Worm (Caenorhabditis elegans): ENCODE data around the gene ZC262.13.

Gene ZC262.13

ce11 chrIII:8286003-8286402 lies 40.0 kb upstream of the ZC262.13 start:
- TF ChIP-seq ceh-82 (tag; optimal IDR thresholded peaks at IDR 0.05) (no peak), unc-55 (GFP tag; optimal IDR thresholded peaks at IDR 0.05) (peak; percentile 42)

ce11 chrIII:8286824-8287223 lies 39.2 kb upstream of the ZC262.13 start:
- TF ChIP-seq lsy-2 (tag; optimal IDR thresholded peaks at IDR 0.05) (no peak), lin-11 (tag; optimal IDR thresholded peaks at IDR 0.05) (no peak), C34F6.9 (tag; optimal IDR thresholded peaks at IDR 0.05) (no peak), R02D3.7 (tag; optimal IDR thresholded peaks at IDR 0.05) (no peak), ceh-16 (tag; optimal IDR thresholded peaks at IDR 0.05) (no peak), alr-1 (tag; optimal IDR thresholded peaks at IDR 0.05) (no peak)

ce11 chrIII:8287519-8287918 lies 38.5 kb upstream of the ZC262.13 start:
- TF ChIP-seq sem-4 (tag; optimal IDR thresholded peaks at IDR 0.05) (no peak), blmp-1 (tag; optimal IDR thresholded peaks at IDR 0.05; ENCODE audit: insufficient read depth) (no peak), ama-1 (optimal IDR thresholded peaks at IDR 0.05) (no peak), nhr-23 (tag; optimal IDR thresholded peaks at IDR 0.05) (no peak), nhr-10 (tag; optimal IDR thresholded peaks at IDR 0.05) (no peak), skn-1 (tag; optimal IDR thresholded peaks at IDR 0.05) (no peak), snpc-4 (tag; optimal IDR thresholded peaks at IDR 0.05) (no peak), egl-27 (tag; optimal IDR thresholded peaks at IDR 0.05) (no peak), nhr-6 (tag; optimal IDR thresholded peaks at IDR 0.05) (no peak), lin-11 (tag; optimal IDR thresholded peaks at IDR 0.05) (no peak), elt-1 (tag; optimal IDR thresholded peaks at IDR 0.05) (no peak), alr-1 (tag; optimal IDR thresholded peaks at IDR 0.05) (no peak), nhr-25 (tag; optimal IDR thresholded peaks at IDR 0.05) (no peak), C34F6.9 (tag; optimal IDR thresholded peaks at IDR 0.05) (peak; percentile 43), nhr-237 (tag; optimal IDR thresholded peaks at IDR 0.05) (no peak), fos-1 (tag; optimal IDR thresholded peaks at IDR 0.05) (no peak), lin-39 (tag; optimal IDR thresholded peaks at IDR 0.05) (no peak), dmd-4 (tag; optimal IDR thresholded peaks at IDR 0.05) (no peak), zag-1 (tag; optimal IDR thresholded peaks at IDR 0.05) (peak; percentile 41), gmeb-1 (tag; optimal IDR thresholded peaks at IDR 0.05) (no peak), aly-2 (tag; optimal IDR thresholded peaks at IDR 0.05) (no peak), nhr-129 (tag; optimal IDR thresholded peaks at IDR 0.05) (peak; percentile 42), unc-55 (GFP tag; optimal IDR thresholded peaks at IDR 0.05) (no peak), mab-5 (tag; optimal IDR thresholded peaks at IDR 0.05) (peak; percentile 74), F13H6.1 (tag; optimal IDR thresholded peaks at IDR 0.05) (peak; percentile 61), ztf-4 (tag; optimal IDR thresholded peaks at IDR 0.05) (no peak), unc-39 (tag; optimal IDR thresholded peaks at IDR 0.05) (no peak), sma-3 (GFP tag; optimal IDR thresholded peaks at IDR 0.05) (no peak), ceh-16 (tag; optimal IDR thresholded peaks at IDR 0.05) (no peak), nhr-21 (tag; optimal IDR thresholded peaks at IDR 0.05) (no peak), ZK546.5 (tag; optimal IDR thresholded peaks at IDR 0.05) (no peak), ztf-1 (GFP tag; conservative IDR thresholded peaks at IDR 0.05) (no peak), ceh-82 (tag; optimal IDR thresholded peaks at IDR 0.05) (no peak), crh-2 (tag; optimal IDR thresholded peaks at IDR 0.05) (no peak), mbf-1 (tag; optimal IDR thresholded peaks at IDR 0.05) (no peak), nhr-12 (tag; optimal IDR thresholded peaks at IDR 0.05) (no peak), mdl-1 (tag; optimal IDR thresholded peaks at IDR 0.05) (peak in 1 of 2 experiments; percentile 14), Y55F3AM.14 (GFP tag; optimal IDR thresholded peaks at IDR 0.05) (peak; percentile 36), R02D3.7 (tag; optimal IDR thresholded peaks at IDR 0.05) (no peak), unc-62 (GFP tag; optimal IDR thresholded peaks at IDR 0.05) (peak; percentile 11), elt-3 (tag; optimal IDR thresholded peaks at IDR 0.05) (no peak), lsy-2 (tag; optimal IDR thresholded peaks at IDR 0.05) (peak in 1 of 2 experiments; percentile 49), sma-9 (GFP tag; optimal IDR thresholded peaks at IDR 0.05) (no peak), sma-9 (tag; optimal IDR thresholded peaks at IDR 0.05) (no peak), nhr-77 (tag; optimal IDR thresholded peaks at IDR 0.05) (no peak), ztf-11 (tag; optimal IDR thresholded peaks at IDR 0.05) (no peak), nhr-11 (tag; optimal IDR thresholded peaks at IDR 0.05) (no peak)

Measured in whole organism, L2 larva.